Worm (Caenorhabditis elegans): ENCODE measurements around the gene F49E8.6.

ce11 chrIV:7552100-7552499 lies 2.4 kb downstream of the F49E8.6 start:
- TF ChIP-seq snpc-4 (tag; optimal IDR thresholded peaks at IDR 0.05) (no peak), elt-3 (tag; optimal IDR thresholded peaks at IDR 0.05) (no peak)

All from whole organism, L3 larva.